Worm (Caenorhabditis elegans) whole organism, L2 larva: ENCODE results near the gene isy-1.
A peak's percentile ranks its signal among the peaks of the same experiment; 100 is the strongest.

Source experiments
- C34F6.9 ChIP-seq: fragments of 150-350 bp; optimal IDR thresholded peaks from 2 replicates; lab custom pipeline; 2014; ENCODE audit warnings: missing biosample characterization, missing genetic modification characterization
- F13H6.1 ChIP-seq: sonication (generic microtip); optimal IDR thresholded peaks from 2 replicates; lab custom pipeline; 2016; ENCODE audit warnings: missing genetic modification characterization, missing compliant biosample characterization
- R02D3.7 ChIP-seq: fragments of 150-350 bp; optimal IDR thresholded peaks from 2 replicates; lab custom pipeline; 2014; ENCODE audit warnings: missing biosample characterization, missing genetic modification characterization
- Y55F3AM.14 ChIP-seq: fragments of 200-800 bp; sonication (Bioruptor generic); optimal IDR thresholded peaks from 2 replicates; lab custom pipeline; 2018; ENCODE audit warnings: mild to moderate bottlenecking, missing genetic modification characterization, missing compliant biosample characterization
- ZK546.5 ChIP-seq: sonication (generic microtip); optimal IDR thresholded peaks from 2 replicates; lab custom pipeline; 2017; ENCODE audit warnings: missing biosample characterization, missing genetic modification characterization
- alr-1 ChIP-seq: fragments of 150-350 bp; optimal IDR thresholded peaks from 2 replicates; lab custom pipeline; 2014; ENCODE audit warnings: missing biosample characterization, missing genetic modification characterization
- aly-2 ChIP-seq: fragments of 150-350 bp; optimal IDR thresholded peaks from 2 replicates; lab custom pipeline; 2014; ENCODE audit warnings: missing biosample characterization, missing genetic modification characterization
- ama-1 ChIP-seq: fragments of 150-350 bp; optimal IDR thresholded peaks from 2 replicates; lab custom pipeline; 2018; ENCODE audit warnings: inconsistent platforms
- blmp-1 ChIP-seq: sonication (generic microtip); optimal IDR thresholded peaks from 2 replicates; lab custom pipeline; 2017; ENCODE audit warnings: missing genetic modification characterization, mild to moderate bottlenecking, missing compliant biosample characterization, antibody characterized with exemption, moderate library complexity; ENCODE audit not compliant: insufficient read depth
- ceh-16 ChIP-seq: fragments of 150-350 bp; optimal IDR thresholded peaks from 2 replicates; lab custom pipeline; 2014; ENCODE audit warnings: missing biosample characterization, missing genetic modification characterization
- ceh-82 ChIP-seq: fragments of 150-350 bp; optimal IDR thresholded peaks from 2 replicates; lab custom pipeline; 2014; ENCODE audit warnings: missing biosample characterization, missing genetic modification characterization
- crh-2 ChIP-seq: sonication (generic microtip); optimal IDR thresholded peaks from 2 replicates; lab custom pipeline; 2017; ENCODE audit warnings: missing biosample characterization, missing genetic modification characterization
- dmd-4 ChIP-seq: sonication (generic microtip); optimal IDR thresholded peaks from 2 replicates; lab custom pipeline; 2017; ENCODE audit warnings: missing biosample characterization, missing genetic modification characterization
- egl-27 ChIP-seq: sonication (generic microtip); optimal IDR thresholded peaks from 3 replicates; lab custom pipeline; 2017; ENCODE audit warnings: missing biosample characterization, missing genetic modification reagents, missing genetic modification characterization
- elt-1 ChIP-seq: fragments of 150-350 bp; optimal IDR thresholded peaks from 2 replicates; lab custom pipeline; 2014; ENCODE audit warnings: missing biosample characterization, missing genetic modification characterization
- elt-3 ChIP-seq: sonication (generic microtip); optimal IDR thresholded peaks from 2 replicates; lab custom pipeline; 2017; ENCODE audit warnings: missing biosample characterization, missing genetic modification characterization
- fos-1 ChIP-seq: fragments of 150-350 bp; optimal IDR thresholded peaks from 2 replicates; lab custom pipeline; 2014; ENCODE audit warnings: missing biosample characterization, missing genetic modification characterization
- gmeb-1 ChIP-seq: fragments of 150-350 bp; optimal IDR thresholded peaks from 2 replicates; lab custom pipeline; 2014; ENCODE audit warnings: missing biosample characterization, missing genetic modification characterization
- lin-11 ChIP-seq: fragments of 150-350 bp; sonication (generic microtip); optimal IDR thresholded peaks from 2 replicates; lab custom pipeline; 2014; ENCODE audit warnings: missing biosample characterization, missing genetic modification characterization, inconsistent platforms, mixed read lengths
- lin-13 ChIP-seq: fragments of 150-350 bp; optimal IDR thresholded peaks from 2 replicates; lab custom pipeline; 2014; ENCODE audit warnings: missing biosample characterization, missing genetic modification reagents, missing genetic modification characterization
- lin-39 ChIP-seq: fragments of 150-350 bp; optimal IDR thresholded peaks from 2 replicates; lab custom pipeline; 2014; ENCODE audit warnings: missing biosample characterization, missing genetic modification reagents, missing genetic modification characterization
- lsy-2 ChIP-seq, 2 experiments: fragments of 150-350 bp in 1 of 2; sonication (generic microtip) in 1 of 2; optimal IDR thresholded peaks; 2 replicates each; lab custom pipeline; 2014 to 2017; ENCODE audit warnings: missing biosample characterization in 2 of 2, missing genetic modification characterization in 2 of 2
- mab-5 ChIP-seq: fragments of 150-350 bp; optimal IDR thresholded peaks from 2 replicates; lab custom pipeline; 2014; ENCODE audit warnings: missing biosample characterization, missing genetic modification characterization
- mbf-1 ChIP-seq: sonication (generic microtip); optimal IDR thresholded peaks from 2 replicates; lab custom pipeline; 2017; ENCODE audit warnings: missing biosample characterization, missing genetic modification characterization
- mdl-1 ChIP-seq, 2 experiments: fragments of 150-350 bp in 1 of 2; sonication (generic microtip) in 1 of 2; optimal IDR thresholded peaks; 2 replicates each; lab custom pipeline; 2017; ENCODE audit warnings: missing biosample characterization in 2 of 2, missing genetic modification characterization in 2 of 2
- nhr-10 ChIP-seq: sonication (generic microtip); optimal IDR thresholded peaks from 2 replicates; lab custom pipeline; 2017; ENCODE audit warnings: missing biosample characterization, missing genetic modification characterization
- nhr-11 ChIP-seq: fragments of 150-350 bp; optimal IDR thresholded peaks from 2 replicates; lab custom pipeline; 2014; ENCODE audit warnings: missing biosample characterization, missing genetic modification characterization
- nhr-12 ChIP-seq: fragments of 150-350 bp; optimal IDR thresholded peaks from 2 replicates; lab custom pipeline; 2014; ENCODE audit warnings: missing biosample characterization, missing genetic modification characterization
- nhr-129 ChIP-seq: fragments of 150-350 bp; optimal IDR thresholded peaks from 2 replicates; lab custom pipeline; 2014; ENCODE audit warnings: missing biosample characterization, missing genetic modification characterization
- nhr-21 ChIP-seq: fragments of 150-350 bp; optimal IDR thresholded peaks from 2 replicates; lab custom pipeline; 2014; ENCODE audit warnings: missing biosample characterization, missing genetic modification characterization
- nhr-23 ChIP-seq: fragments of 150-350 bp; optimal IDR thresholded peaks from 2 replicates; lab custom pipeline; 2014; ENCODE audit warnings: missing biosample characterization, missing genetic modification reagents, missing genetic modification characterization
- nhr-237 ChIP-seq: fragments of 150-350 bp; optimal IDR thresholded peaks from 2 replicates; lab custom pipeline; 2014; ENCODE audit warnings: missing biosample characterization, missing genetic modification characterization
- nhr-25 ChIP-seq: fragments of 150-350 bp; sonication (generic microtip); optimal IDR thresholded peaks from 3 replicates; lab custom pipeline; 2014; ENCODE audit warnings: missing biosample characterization, missing genetic modification characterization
- nhr-6 ChIP-seq: fragments of 150-350 bp; optimal IDR thresholded peaks from 2 replicates; lab custom pipeline; 2014; ENCODE audit warnings: missing biosample characterization, missing genetic modification characterization
- nhr-77 ChIP-seq: fragments of 150-350 bp; optimal IDR thresholded peaks from 2 replicates; lab custom pipeline; 2014; ENCODE audit warnings: missing biosample characterization, missing genetic modification characterization
- peb-1 ChIP-seq: fragments of 150-350 bp; optimal IDR thresholded peaks from 2 replicates; lab custom pipeline; 2014; ENCODE audit warnings: missing biosample characterization, missing genetic modification characterization
- sem-4 ChIP-seq: fragments of 150-350 bp; optimal IDR thresholded peaks from 2 replicates; lab custom pipeline; 2014; ENCODE audit warnings: missing biosample characterization, missing genetic modification reagents, missing genetic modification characterization
- skn-1 ChIP-seq: sonication (generic microtip); optimal IDR thresholded peaks from 2 replicates; lab custom pipeline; 2017; ENCODE audit warnings: missing biosample characterization, missing genetic modification characterization
- sma-3 ChIP-seq: sonication (generic microtip); optimal IDR thresholded peaks from 2 replicates; lab custom pipeline; 2016; ENCODE audit warnings: missing genetic modification reagents, missing genetic modification characterization, missing compliant biosample characterization
- sma-9 ChIP-seq, 2 experiments: fragments of 150-350 bp in 1 of 2; sonication (generic microtip) in 1 of 2; optimal IDR thresholded peaks; 2 replicates each; lab custom pipeline; 2014 to 2016; ENCODE audit warnings: missing genetic modification characterization in 2 of 2, mild to moderate bottlenecking in 1 of 2, missing biosample characterization in 1 of 2, missing compliant biosample characterization in 1 of 2, missing genetic modification reagents in 1 of 2, moderate library complexity in 1 of 2
- snpc-4 ChIP-seq: fragments of 150-350 bp; optimal IDR thresholded peaks from 2 replicates; lab custom pipeline; 2014; ENCODE audit warnings: missing biosample characterization, missing genetic modification characterization
- unc-39 ChIP-seq: fragments of 150-350 bp; optimal IDR thresholded peaks from 2 replicates; lab custom pipeline; 2014; ENCODE audit warnings: missing biosample characterization, missing genetic modification characterization
- unc-55 ChIP-seq: fragments of 150-350 bp; sonication (generic microtip); optimal IDR thresholded peaks from 3 replicates; lab custom pipeline; 2014; ENCODE audit warnings: missing biosample characterization, missing genetic modification reagents, missing genetic modification characterization
- unc-62 ChIP-seq: fragments of 150-350 bp; optimal IDR thresholded peaks from 2 replicates; lab custom pipeline; 2014; ENCODE audit warnings: missing biosample characterization, missing genetic modification reagents, missing genetic modification characterization
- zag-1 ChIP-seq: fragments of 150-350 bp; optimal IDR thresholded peaks from 2 replicates; lab custom pipeline; 2014; ENCODE audit warnings: missing biosample characterization, missing genetic modification characterization
- ztf-1 ChIP-seq: fragments of 200-800 bp; sonication (Bioruptor generic); conservative IDR thresholded peaks from 2 replicates; pipeline ENCODE4 v1.3.6; 2022; ENCODE audit warnings: missing genetic modification characterization, missing compliant biosample characterization
- ztf-11 ChIP-seq: sonication (generic microtip); optimal IDR thresholded peaks from 2 replicates; lab custom pipeline; 2017; ENCODE audit warnings: missing biosample characterization, missing genetic modification characterization
- ztf-4 ChIP-seq: fragments of 150-350 bp; optimal IDR thresholded peaks from 2 replicates; lab custom pipeline; 2014; ENCODE audit warnings: missing biosample characterization, missing genetic modification characterization

Gene isy-1

DNA sequence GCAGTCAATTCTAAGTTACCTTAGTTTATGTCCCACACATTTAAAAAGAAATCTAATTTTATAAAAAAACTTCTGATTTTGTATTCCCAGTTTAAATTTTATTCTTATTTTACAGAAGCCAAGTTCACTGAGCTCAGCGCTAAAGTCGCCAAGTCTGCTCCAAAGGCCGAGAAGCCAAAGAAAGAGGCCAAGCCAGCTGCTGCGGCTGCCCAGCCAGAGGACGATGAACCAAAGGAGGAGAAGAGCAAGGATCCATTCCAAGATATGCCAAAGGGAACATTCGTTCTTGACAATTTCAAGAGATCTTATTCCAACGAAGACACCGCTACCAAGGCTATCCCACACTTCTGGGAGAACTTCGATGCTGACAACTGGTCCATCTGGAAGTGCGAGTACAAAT lies 33.6 kb downstream of the isy-1 start:
- TF ChIP-seq mab-5 (no peak), gmeb-1 (tag; lab: Kevin White, UChicago) (no peak), fos-1 (tag; lab: Kevin White, UChicago) (no peak), Y55F3AM.14 (GFP tag; lab: Kevin White, UChicago) (no peak), F13H6.1 (tag; lab: Kevin White, UChicago) (no peak), nhr-12 (tag; lab: Kevin White, UChicago) (no peak), nhr-6 (tag; lab: Kevin White, UChicago) (no peak), unc-62 (no peak), C34F6.9 (no peak), unc-55 (no peak), ceh-82 (tag; lab: Kevin White, UChicago) (no peak), unc-39 (tag; lab: Kevin White, UChicago) (no peak), sma-3 (GFP tag; lab: Kevin White, UChicago) (no peak), nhr-77 (tag; lab: Kevin White, UChicago) (no peak), nhr-21 (no peak)

DNA sequence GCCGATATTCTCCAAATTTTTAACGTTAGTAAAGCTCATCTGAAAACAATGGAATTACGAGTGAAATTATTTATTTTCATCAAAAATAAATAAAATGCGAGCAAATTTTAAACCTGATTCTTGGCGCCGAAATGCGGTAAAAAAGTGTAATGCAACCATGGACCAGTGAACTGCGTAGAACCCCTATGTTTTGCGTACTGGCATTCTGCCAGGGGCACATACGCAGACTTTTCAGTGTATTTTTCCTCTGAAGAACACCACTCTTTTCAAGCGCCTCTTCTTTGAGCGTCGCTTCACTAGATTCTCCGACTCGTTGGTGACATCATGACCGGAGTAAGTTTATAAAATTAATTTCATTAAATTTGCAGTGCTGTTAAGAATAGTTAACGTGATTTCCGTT lies 35.0 kb downstream of the isy-1 start, which contains the start of the genes ctf-4 and eef-1G:
ctf-4 (minus strand) TSS at position 39 of the 400 bp plus-strand sequence.
eef-1G (plus strand) TSS at position 219 of the 400 bp plus-strand sequence.
- TF ChIP-seq ztf-11 (tag; lab: Kevin White, UChicago) = no peak
- no peak for TF ChIP-seq nhr-12 (tag; lab: Kevin White, UChicago)
- TF ChIP-seq nhr-11 (tag; lab: Kevin White, UChicago) = no peak
- TF ChIP-seq alr-1 = no peak
- no peak for TF ChIP-seq mbf-1
- TF ChIP-seq lsy-2 (tag; optimal IDR thresholded peaks at IDR 0.05; lab: Kevin White, UChicago) = peak; percentile 83 to 96
- peak; percentile 96 for TF ChIP-seq F13H6.1 (tag; lab: Kevin White, UChicago)
- TF ChIP-seq Y55F3AM.14 (GFP tag; lab: Kevin White, UChicago) = peak; percentile 76
- TF ChIP-seq ama-1 (lab: Kevin White, UChicago) = peak; percentile 51
- TF ChIP-seq lin-13 = peak; percentile 96
- TF ChIP-seq ztf-1 (GFP tag; lab: Robert Waterston, UW) = no peak
- TF ChIP-seq zag-1 = peak; percentile 87
- TF ChIP-seq gmeb-1 (tag; lab: Kevin White, UChicago) = peak; percentile 97
- TF ChIP-seq ceh-16 (tag; lab: Kevin White, UChicago) = peak; percentile 31
- TF ChIP-seq sem-4 (tag; lab: Kevin White, UChicago) = peak; percentile 97
- TF ChIP-seq dmd-4 (tag; lab: Kevin White, UChicago) = no peak
- peak; percentile 58 for TF ChIP-seq R02D3.7 (tag; lab: Kevin White, UChicago)
- peak; percentile 88 for TF ChIP-seq snpc-4
- peak; percentile 86 for TF ChIP-seq skn-1 (tag; lab: Kevin White, UChicago)
- peak; percentile 82 for TF ChIP-seq egl-27
- peak; percentile 99 for TF ChIP-seq sma-9 (GFP tag; optimal IDR thresholded peaks at IDR 0.05; lab: Kevin White, UChicago)
- no peak for TF ChIP-seq sma-9 (tag; optimal IDR thresholded peaks at IDR 0.05; lab: Kevin White, UChicago)
- TF ChIP-seq sma-3 (GFP tag; lab: Kevin White, UChicago) = peak; percentile 97
- TF ChIP-seq crh-2 (tag; lab: Kevin White, UChicago) = peak; percentile 98
- no peak for TF ChIP-seq elt-1 (tag; lab: Kevin White, UChicago)
- TF ChIP-seq ztf-4 (tag; lab: Kevin White, UChicago) = peak; percentile 93
- peak; percentile 71 for TF ChIP-seq blmp-1
- no peak for TF ChIP-seq nhr-23 (tag; lab: Kevin White, UChicago)
- TF ChIP-seq peb-1 (tag; lab: Kevin White, UChicago) = no peak
- TF ChIP-seq aly-2 (tag; lab: Kevin White, UChicago) = no peak
- TF ChIP-seq nhr-10 (tag; lab: Kevin White, UChicago) = peak; percentile 61
- TF ChIP-seq unc-55 = peak; percentile 99
- TF ChIP-seq C34F6.9 = peak; percentile 99
- no peak for TF ChIP-seq nhr-237 (tag; lab: Kevin White, UChicago)
- peak; percentile 95 for TF ChIP-seq nhr-6 (tag; lab: Kevin White, UChicago)
- TF ChIP-seq fos-1 (tag; lab: Kevin White, UChicago) = peak; percentile 99
- TF ChIP-seq lin-11 (tag; lab: Kevin White, UChicago) = peak; percentile 94
- peak; percentile 36 for TF ChIP-seq lin-39 (tag; lab: Kevin White, UChicago)
- peak in 1 of 2 experiments; percentile 60 for TF ChIP-seq mdl-1 (tag; optimal IDR thresholded peaks at IDR 0.05; lab: Kevin White, UChicago)
- peak; percentile 57 for TF ChIP-seq nhr-77 (tag; lab: Kevin White, UChicago)
- peak; percentile 98 for TF ChIP-seq nhr-21
- peak; percentile 71 for TF ChIP-seq ZK546.5 (tag; lab: Kevin White, UChicago)
- TF ChIP-seq unc-62 = peak; percentile 12
- peak; percentile 98 for TF ChIP-seq nhr-25
- peak; percentile 85 for TF ChIP-seq mab-5
- TF ChIP-seq unc-39 (tag; lab: Kevin White, UChicago) = no peak
- TF ChIP-seq elt-3 = no peak
- TF ChIP-seq nhr-129 (tag; lab: Kevin White, UChicago) = peak; percentile 99
- TF ChIP-seq ceh-82 (tag; lab: Kevin White, UChicago) = peak; percentile 75
